Fruit fly (Drosophila melanogaster) Kc167 (cell line): Measurements from ENCODE around the gene Spn88Ea.

Experiments used
- Myc ChIP-seq: fragments of >200 bp; optimal IDR thresholded peaks from 2 replicates; lab custom pipeline; 2017; ENCODE audit warnings: missing external identifiers
- Sin3A ChIP-seq: fragments of >200 bp; optimal IDR thresholded peaks from 2 replicates; lab custom pipeline; 2018; ENCODE audit warnings: missing external identifiers
- h ChIP-seq: fragments of >200 bp; optimal IDR thresholded peaks from 3 replicates; lab custom pipeline; 2018; ENCODE audit warnings: missing external identifiers
- insv ChIP-seq: fragments of >200 bp; optimal IDR thresholded peaks from 3 replicates; lab custom pipeline; 2018; ENCODE audit warnings: missing external identifiers
- psq ChIP-seq: fragments of >200 bp; optimal IDR thresholded peaks from 2 replicates; lab custom pipeline; 2017; ENCODE audit warnings: missing external identifiers
- ttk ChIP-seq: sonication (Bioruptor generic); optimal IDR thresholded peaks from 2 replicates; lab custom pipeline; 2017; ENCODE audit warnings: missing external identifiers

The Spn88Ea gene

DNA sequence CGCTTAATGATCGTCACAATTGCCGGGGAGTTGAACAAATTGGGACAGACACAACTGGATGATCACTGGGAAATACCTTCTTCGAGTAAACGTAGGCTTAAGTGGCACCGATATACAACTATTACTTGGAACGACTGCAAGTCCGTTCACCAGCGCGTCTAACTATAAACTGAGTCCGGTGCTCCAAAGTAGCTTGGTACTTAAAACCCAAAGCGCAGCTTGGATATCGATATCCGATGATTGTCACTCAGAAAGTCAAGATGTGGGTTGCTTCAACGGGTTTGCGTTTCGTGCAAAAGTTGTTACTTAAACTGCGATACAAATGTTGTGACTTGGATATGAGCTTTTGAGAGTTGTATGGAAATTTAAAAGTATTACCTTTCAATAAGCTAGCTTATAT, at the start of gene Spn88Ea:
Spn88Ea (minus strand) TSS at position 175 of the 400 bp plus-strand sequence.
- TF ChIP-seq insv (lab: Kevin White, UChicago) (no peak), h (no peak), Myc (no peak), psq (no peak), Sin3A (no peak), ttk (lab: Kevin White, UChicago) (no peak)

DNA sequence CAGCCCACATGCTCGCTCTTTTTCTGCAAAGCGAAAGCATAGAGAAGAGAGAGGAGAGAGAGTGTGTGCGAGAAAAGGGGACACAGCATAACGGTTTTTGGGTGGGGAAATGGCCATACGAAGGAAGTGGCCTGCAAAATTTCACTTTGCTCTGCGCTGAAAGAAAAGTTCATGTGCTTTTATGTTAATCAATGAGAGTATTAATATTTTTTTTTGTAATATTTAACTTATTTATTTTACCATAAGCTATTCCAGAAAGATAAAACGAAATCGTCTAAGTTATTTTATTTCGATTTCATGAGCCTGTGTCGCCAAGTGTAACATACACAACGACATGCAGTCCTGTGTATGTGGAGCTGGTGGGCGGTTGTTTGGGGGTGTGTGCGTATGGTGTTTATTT, 44.2 kb upstream of the Spn88Ea start:
- TF ChIP-seq psq (no peak), Sin3A (no peak), insv (lab: Kevin White, UChicago) (no peak), ttk (lab: Kevin White, UChicago) (no peak), Myc (no peak), h (no peak)

DNA sequence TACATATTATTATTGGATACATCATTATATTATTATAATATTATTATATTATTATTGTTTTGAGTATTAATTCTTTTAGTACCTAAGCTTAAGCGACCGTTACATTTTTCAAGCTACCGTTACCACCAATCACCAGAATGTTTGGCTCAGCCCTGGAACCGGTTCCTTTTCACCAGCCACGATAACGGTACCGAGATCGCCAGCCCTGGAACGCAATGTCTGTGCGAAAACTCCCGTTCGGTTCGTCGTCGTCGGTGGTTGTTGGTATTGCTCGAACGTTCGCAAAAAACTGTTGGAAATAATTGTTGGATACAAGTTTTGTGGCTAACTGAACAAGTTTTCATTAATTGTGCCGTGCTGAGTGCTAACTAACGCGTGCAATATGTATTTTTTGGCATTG, 43.5 kb upstream of the Spn88Ea start, which contains the start of gene CG42404:
CG42404 (plus strand) TSS at position 360 of the 400 bp plus-strand sequence.
- TF ChIP-seq insv (lab: Kevin White, UChicago) (no peak), ttk (lab: Kevin White, UChicago) (no peak)

dm6 chr3R:15249037-15249436, 42.8 kb upstream of the Spn88Ea start, which contains the start of gene Amt:
Amt (minus strand) TSS chr3R:15249137.
- no peak for TF ChIP-seq Sin3A
- no peak for TF ChIP-seq insv (lab: Kevin White, UChicago)
- TF ChIP-seq ttk (lab: Kevin White, UChicago): no peak
- TF ChIP-seq psq: no peak
- no peak for TF ChIP-seq Myc
- no peak for TF ChIP-seq h

- TF ChIP-seq Myc (no peak), Sin3A (no peak), insv (lab: Kevin White, UChicago) (no peak), psq (no peak), ttk (lab: Kevin White, UChicago) (no peak), h (no peak)
These were observed 40.4 kb upstream of the Spn88Ea start for dm6 chr3R:15246601-15247000.

dm6 chr3R:15243452-15243851, 37.2 kb upstream of the Spn88Ea start:
- no peak for TF ChIP-seq Myc
- TF ChIP-seq insv (lab: Kevin White, UChicago): no peak
- no peak for TF ChIP-seq ttk (lab: Kevin White, UChicago)
- no peak for TF ChIP-seq h

dm6 chr3R:15243046-15243356, 36.8 kb upstream of the Spn88Ea start:
- TF ChIP-seq h (no peak), Myc (no peak), ttk (lab: Kevin White, UChicago) (no peak), psq (no peak)

- no peak for TF ChIP-seq h
- no peak for TF ChIP-seq Myc
- TF ChIP-seq psq: no peak
- TF ChIP-seq insv (lab: Kevin White, UChicago): no peak
- TF ChIP-seq Sin3A: no peak
- no peak for TF ChIP-seq ttk (lab: Kevin White, UChicago)
These were observed 36.2 kb upstream of the Spn88Ea start, which contains the start of the genes tefu and Hsc70-4 for dm6 chr3R:15242186-15243045. tefu (minus strand) TSS chr3R:15242236. Hsc70-4 (plus strand) TSS chr3R:15242687.

- TF ChIP-seq psq: no peak
- no peak for TF ChIP-seq h
- no peak for TF ChIP-seq Myc
- no peak for TF ChIP-seq Sin3A
- no peak for TF ChIP-seq ttk (lab: Kevin White, UChicago)
- no peak for TF ChIP-seq insv (lab: Kevin White, UChicago)
These were observed 25.4 kb upstream of the Spn88Ea start for dm6 chr3R:15231635-15232138.

DNA sequence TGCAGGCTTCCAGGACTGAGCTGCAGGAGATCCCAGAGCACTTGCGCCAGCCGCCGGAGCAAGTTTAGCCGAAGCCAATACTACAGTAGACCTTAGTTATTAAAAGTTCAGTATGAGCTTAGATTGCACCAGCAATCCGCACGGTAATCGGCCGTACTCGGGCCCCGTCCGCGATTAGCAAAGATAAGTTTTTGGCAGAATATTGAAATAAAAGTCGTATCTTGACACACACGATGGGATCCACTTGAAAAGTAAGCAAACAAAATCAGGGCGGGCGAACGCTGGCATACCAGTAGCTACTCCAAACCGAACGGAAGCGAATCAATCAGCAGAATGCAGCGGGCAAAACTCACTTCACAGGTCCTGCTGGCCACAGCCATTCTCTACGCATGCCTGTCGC, 24.0 kb upstream of the Spn88Ea start, which contains the start of gene CG34316:
CG34316 (plus strand) TSS at position 301 of the 400 bp plus-strand sequence.
- TF ChIP-seq insv (lab: Kevin White, UChicago): no peak
- TF ChIP-seq Myc: no peak
- TF ChIP-seq h: no peak
- no peak for TF ChIP-seq psq
- TF ChIP-seq Sin3A: no peak
- TF ChIP-seq ttk (lab: Kevin White, UChicago): no peak

dm6 chr3R:15229329-15229876, 23.2 kb upstream of the Spn88Ea start, which contains the start of the genes Art3 and mRpS10:
Art3 (minus strand) TSS chr3R:15229408.
mRpS10 (plus strand) TSS chr3R:15229665.
- TF ChIP-seq Sin3A (no peak), ttk (lab: Kevin White, UChicago) (no peak), Myc (no peak), h (no peak), insv (lab: Kevin White, UChicago) (no peak), psq (no peak)

- TF ChIP-seq psq (no peak), Myc (no peak), Sin3A (no peak), ttk (lab: Kevin White, UChicago) (no peak), insv (lab: Kevin White, UChicago) (no peak), h (no peak)
These were observed 19.1 kb upstream of the Spn88Ea start, which contains the start of the genes CG31344 and Caf1-55 for dm6 chr3R:15225279-15225730. CG31344 (minus strand) TSS chr3R:15225329. Caf1-55 (plus strand) TSS chr3R:15225576.

DNA sequence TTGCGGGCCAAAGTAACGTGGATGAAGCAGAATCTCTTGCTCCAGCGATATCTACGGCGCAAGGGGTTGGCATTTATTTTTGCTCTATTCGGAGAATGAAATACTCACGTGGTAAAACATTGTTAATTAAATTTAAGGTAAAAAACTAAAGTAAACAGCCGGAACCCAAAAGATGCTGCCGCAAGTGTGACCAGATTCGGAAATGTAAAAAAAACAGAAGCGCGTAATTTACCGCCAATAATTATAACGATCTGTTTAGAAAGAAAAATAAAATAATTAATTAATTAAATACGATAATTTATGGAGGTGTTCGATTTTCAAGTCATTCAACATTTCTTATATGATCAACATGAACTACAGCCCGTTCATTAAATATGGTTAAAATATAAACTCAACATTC, 16.7 kb upstream of the Spn88Ea start, which contains the start of gene Polr2G:
Polr2G (minus strand) TSS at position 208 of the 400 bp plus-strand sequence.
- TF ChIP-seq Myc (no peak), Sin3A (no peak), ttk (lab: Kevin White, UChicago) (no peak), insv (lab: Kevin White, UChicago) (no peak), psq (no peak), h (no peak)
